Worm (Caenorhabditis elegans) whole organism, L1 larva: ENCODE data around the gene fars-3.

Source experiments
- alr-1 ChIP-seq: fragments of 200-800 bp; sonication (Bioruptor generic); optimal IDR thresholded peaks from 2 replicates; lab custom pipeline; 2018; ENCODE audit warnings: borderline replicate concordance, mild to moderate bottlenecking, missing genetic modification characterization, missing compliant biosample characterization
- blmp-1 ChIP-seq: fragments of 150-350 bp; optimal IDR thresholded peaks from 2 replicates; lab custom pipeline; 2014; ENCODE audit warnings: missing biosample characterization, missing genetic modification characterization
- efl-1 ChIP-seq, 4 experiments: fragments of 150-350 bp; optimal IDR thresholded peaks in 3 of 4; peaks in 1 of 4; 1 replicate in 1 of 4; 2 replicates in 3 of 4; lab custom pipeline; 2014; ENCODE audit warnings: missing biosample characterization in 2 of 4, missing genetic modification characterization in 2 of 4, missing genetic modification reagents in 2 of 4
- elt-2 ChIP-seq: sonication (generic microtip); optimal IDR thresholded peaks from 2 replicates; lab custom pipeline; 2016; ENCODE audit warnings: missing genetic modification characterization, mild to moderate bottlenecking, inconsistent platforms, missing compliant biosample characterization, missing genetic modification reagents
- isw-1 ChIP-seq: fragments of 200-800 bp; sonication (Bioruptor generic); IDR thresholded peaks from 2 replicates; pipeline ENCODE4 v1.3.6; 2022; ENCODE audit warnings: missing genetic modification characterization, missing compliant biosample characterization
- jun-1 ChIP-seq: fragments of 150-350 bp; optimal IDR thresholded peaks from 2 replicates; lab custom pipeline; 2014; ENCODE audit warnings: missing biosample characterization, missing genetic modification reagents, missing genetic modification characterization
- mdl-1 ChIP-seq, 2 experiments: fragments of 150-350 bp; optimal IDR thresholded peaks; 2 replicates each; lab custom pipeline; 2014 to 2017; ENCODE audit warnings: missing biosample characterization in 2 of 2, missing genetic modification characterization in 2 of 2, inconsistent platforms in 1 of 2
- nhr-12 ChIP-seq: sonication (generic microtip); optimal IDR thresholded peaks from 2 replicates; lab custom pipeline; 2017; ENCODE audit warnings: missing biosample characterization, missing genetic modification characterization
- nhr-28 ChIP-seq: fragments of 150-350 bp; optimal IDR thresholded peaks from 2 replicates; lab custom pipeline; 2014; ENCODE audit warnings: missing biosample characterization, missing genetic modification characterization
- pag-3 ChIP-seq: sonication (generic microtip); optimal IDR thresholded peaks from 2 replicates; lab custom pipeline; 2017; ENCODE audit warnings: missing genetic modification characterization, mild to moderate bottlenecking, missing compliant biosample characterization, antibody characterized with exemption, borderline replicate concordance; ENCODE audit not compliant: insufficient read depth
- snpc-4 ChIP-seq: fragments of 150-350 bp; optimal IDR thresholded peaks from 2 replicates; lab custom pipeline; 2014; ENCODE audit warnings: missing biosample characterization, missing genetic modification characterization
- unc-130 ChIP-seq: fragments of 150-350 bp; optimal IDR thresholded peaks from 2 replicates; lab custom pipeline; 2017; ENCODE audit warnings: missing biosample characterization, missing genetic modification characterization, inconsistent platforms
- unc-62 ChIP-seq: fragments of 150-350 bp; optimal IDR thresholded peaks from 2 replicates; lab custom pipeline; 2014; ENCODE audit warnings: missing biosample characterization, missing genetic modification reagents, missing genetic modification characterization
- ztf-11 ChIP-seq, 2 experiments: sonication (generic microtip); optimal IDR thresholded peaks; 2 replicates each; lab custom pipeline; 2016 to 2017; ENCODE audit warnings: missing genetic modification characterization in 2 of 2, missing biosample characterization in 1 of 2, missing compliant biosample characterization in 1 of 2

ce11 chrII:8428758-8428946 is 36.0 kb upstream of the fars-3 start, which contains the start of gene F14E5.2:
- TF ChIP-seq isw-1 (GFP tag; lab: Robert Waterston, UW) (no peak), pag-3 (tag; lab: Kevin White, UChicago) (no peak), efl-1 (optimal IDR thresholded peaks at IDR 0.05; lab: Kevin White, UChicago) (no peak), efl-1 (GFP tag; optimal IDR thresholded peaks at IDR 0.05 in 1 of 2; lab: Kevin White, UChicago) (no peak), mdl-1 (tag; optimal IDR thresholded peaks at IDR 0.05; lab: Kevin White, UChicago) (no peak), nhr-12 (tag; lab: Kevin White, UChicago) (no peak), blmp-1 (tag; lab: Kevin White, UChicago) (no peak), unc-62 (no peak), elt-2 (tag; lab: Kevin White, UChicago) (no peak), jun-1 (tag; lab: Kevin White, UChicago) (no peak), nhr-28 (tag; lab: Kevin White, UChicago) (no peak), ztf-11 (tag; optimal IDR thresholded peaks at IDR 0.05; lab: Kevin White, UChicago) (no peak), snpc-4 (no peak), alr-1 (tag; lab: Kevin White, UChicago) (no peak), unc-130 (tag; lab: Kevin White, UChicago) (no peak)
